Worm (Caenorhabditis elegans) whole organism, midembryonic: ENCODE results near the gene K11G12.6.

Experiments
- T22C8.4 ChIP-seq: fragments of 200-800 bp; sonication (Bioruptor generic); IDR thresholded peaks from 2 replicates; pipeline ENCODE4 v1.3.6; 2022; ENCODE audit warnings: missing genetic modification characterization, missing compliant biosample characterization
- cog-1 ChIP-seq: sonication (generic microtip); optimal IDR thresholded peaks from 2 replicates; lab custom pipeline; 2016; ENCODE audit warnings: missing genetic modification characterization, missing compliant biosample characterization
- flt-1 ChIP-seq: fragments of 200-800 bp; sonication (Bioruptor generic); IDR thresholded peaks from 2 replicates; pipeline ENCODE4 v1.3.6; 2022; ENCODE audit warnings: missing genetic modification characterization, missing compliant biosample characterization
- klf-2 ChIP-seq: fragments of 200-800 bp; sonication (Bioruptor generic); conservative IDR thresholded peaks from 2 replicates; pipeline ENCODE4 v1.3.6; 2022; ENCODE audit warnings: missing genetic modification reagents, missing genetic modification characterization, missing compliant biosample characterization
- med-1 ChIP-seq: sonication (generic microtip); optimal IDR thresholded peaks from 2 replicates; lab custom pipeline; 2017; ENCODE audit warnings: missing genetic modification characterization, mild to moderate bottlenecking, missing compliant biosample characterization, antibody characterized with exemption, missing genetic modification reagents; ENCODE audit not compliant: insufficient read depth
- ref-1 ChIP-seq: fragments of 200-800 bp; sonication (Bioruptor generic); conservative IDR thresholded peaks from 2 replicates; pipeline ENCODE4 v1.3.6; 2022; ENCODE audit warnings: missing genetic modification reagents, missing genetic modification characterization, missing compliant biosample characterization
- ztf-23 ChIP-seq: fragments of 200-800 bp; sonication (Bioruptor generic); IDR thresholded peaks from 2 replicates; pipeline ENCODE4 v1.3.6; 2022; ENCODE audit warnings: missing genetic modification reagents, missing genetic modification characterization, missing compliant biosample characterization
- ztf-29 ChIP-seq: fragments of 200-800 bp; sonication (Bioruptor generic); IDR thresholded peaks from 2 replicates; pipeline ENCODE4 v1.3.6; 2022; ENCODE audit warnings: missing genetic modification reagents, missing genetic modification characterization, missing compliant biosample characterization

DNA sequence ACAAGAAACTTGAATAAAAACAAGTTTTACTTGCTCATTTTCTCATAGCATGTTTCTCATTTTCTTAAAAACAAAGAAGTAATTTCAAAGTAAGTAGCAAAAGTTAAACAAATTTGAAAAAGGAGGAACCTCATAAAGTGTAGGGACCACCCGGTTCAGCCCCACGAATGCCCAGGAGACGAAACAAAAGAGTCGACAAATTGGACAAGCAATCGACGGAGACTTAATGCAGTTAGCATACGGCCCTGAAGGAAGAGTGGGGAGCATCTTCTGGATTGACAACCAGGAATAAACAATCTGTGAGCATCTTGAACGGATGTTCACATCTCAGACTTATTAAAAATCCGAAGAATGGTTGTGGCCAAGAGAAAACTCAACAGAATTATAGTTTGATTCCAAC is 37.8 kb downstream of the K11G12.6 start:
- TF ChIP-seq ref-1, result no peak
- TF ChIP-seq klf-2 (GFP tag; lab: Robert Waterston, UW), result no peak
- no peak for TF ChIP-seq cog-1 (tag; lab: Kevin White, UChicago)
- no peak for TF ChIP-seq med-1
- no peak for TF ChIP-seq ztf-23 (GFP tag; lab: Robert Waterston, UW)
- no peak for TF ChIP-seq flt-1 (GFP tag; lab: Robert Waterston, UW)
- TF ChIP-seq ztf-29 (GFP tag; lab: Robert Waterston, UW), result no peak
- TF ChIP-seq T22C8.4, result no peak
